Worm (Caenorhabditis elegans) whole organism, L4 larva: ENCODE measurements around the gene toe-1.

ENCODE experiments used
- D1046.2 ChIP-seq: fragments of 200-800 bp; sonication (Bioruptor generic); IDR thresholded peaks from 2 replicates; pipeline ENCODE4 v1.3.6; 2022; ENCODE audit warnings: missing genetic modification characterization, missing compliant biosample characterization
- F44E2.7 ChIP-seq: fragments of 200-800 bp; sonication (Bioruptor generic); IDR thresholded peaks from 2 replicates; pipeline ENCODE4 v2.1.2; 2022; ENCODE audit warnings: missing genetic modification characterization, missing compliant biosample characterization
- T20F7.1 ChIP-seq: fragments of 200-800 bp; sonication (Bioruptor generic); optimal IDR thresholded peaks from 2 replicates; lab custom pipeline; 2018; ENCODE audit warnings: mild to moderate bottlenecking, missing genetic modification characterization, missing compliant biosample characterization
- Y48G9A.11 ChIP-seq: fragments of 200-800 bp; sonication (Bioruptor generic); IDR thresholded peaks from 2 replicates; pipeline ENCODE4 v1.3.6; 2022; ENCODE audit warnings: missing genetic modification reagents, missing genetic modification characterization, missing compliant biosample characterization
- Y5F2A.4 ChIP-seq: fragments of 200-800 bp; sonication (Bioruptor generic); optimal IDR thresholded peaks from 2 replicates; lab custom pipeline; 2018; ENCODE audit warnings: mild to moderate bottlenecking, missing genetic modification characterization, missing compliant biosample characterization
- aha-1 ChIP-seq: fragments of 150-350 bp; peaks from one replicate; lab custom pipeline; 2014; ENCODE audit warnings: missing biosample characterization, missing genetic modification characterization
- ama-1 ChIP-seq: fragments of 150-350 bp; optimal IDR thresholded peaks from 2 replicates; lab custom pipeline; 2014; ENCODE audit warnings: inconsistent platforms, mixed read lengths
- attf-4 ChIP-seq: sonication (generic microtip); optimal IDR thresholded peaks from 3 replicates; lab custom pipeline; 2017; ENCODE audit warnings: missing biosample characterization, missing genetic modification characterization
- ceh-28 ChIP-seq: fragments of 150-350 bp; optimal IDR thresholded peaks from 2 replicates; lab custom pipeline; 2014; ENCODE audit warnings: missing biosample characterization, missing genetic modification reagents, missing genetic modification characterization
- ceh-62 ChIP-seq: sonication (generic microtip); optimal IDR thresholded peaks from 2 replicates; lab custom pipeline; 2017; ENCODE audit warnings: missing biosample characterization, missing genetic modification characterization
- ces-1 ChIP-seq: fragments of 150-350 bp; sonication (generic microtip); optimal IDR thresholded peaks from 4 replicates; lab custom pipeline; 2014; ENCODE audit warnings: missing biosample characterization, missing genetic modification reagents, missing genetic modification characterization
- ctbp-1 ChIP-seq: fragments of 200-800 bp; sonication (Bioruptor generic); IDR thresholded peaks from 2 replicates; pipeline ENCODE4 v1.3.6; 2022; ENCODE audit warnings: missing genetic modification reagents, missing genetic modification characterization, missing compliant biosample characterization
- daf-12 ChIP-seq: fragments of 150-350 bp; optimal IDR thresholded peaks from 2 replicates; lab custom pipeline; 2014; ENCODE audit warnings: missing biosample characterization, missing genetic modification reagents, missing genetic modification characterization
- dmd-6 ChIP-seq: fragments of 200-800 bp; sonication (Bioruptor generic); IDR thresholded peaks from 2 replicates; pipeline ENCODE4 v1.3.6; 2022; ENCODE audit warnings: missing genetic modification reagents, missing genetic modification characterization, missing compliant biosample characterization
- duxl-1 ChIP-seq: sonication (generic microtip); optimal IDR thresholded peaks from 2 replicates; lab custom pipeline; 2016; ENCODE audit warnings: mild to moderate bottlenecking, missing genetic modification characterization, moderate library complexity, missing compliant biosample characterization; ENCODE audit not compliant: poor library complexity
- dve-1 ChIP-seq: sonication (generic microtip); optimal IDR thresholded peaks from 2 replicates; lab custom pipeline; 2017; ENCODE audit warnings: antibody characterized with exemption, mild to moderate bottlenecking, missing genetic modification characterization, missing compliant biosample characterization; ENCODE audit not compliant: insufficient read depth
- egl-43 ChIP-seq: fragments of 200-800 bp; sonication (Bioruptor generic); IDR thresholded peaks from 2 replicates; pipeline ENCODE4 v1.3.6; 2022; ENCODE audit warnings: missing genetic modification reagents, missing genetic modification characterization, missing compliant biosample characterization
- fos-1 ChIP-seq: fragments of 150-350 bp; optimal IDR thresholded peaks from 2 replicates; lab custom pipeline; 2014; ENCODE audit warnings: missing biosample characterization, missing genetic modification characterization
- gei-8 ChIP-seq: fragments of 200-800 bp; sonication (Bioruptor generic); optimal IDR thresholded peaks from 2 replicates; lab custom pipeline; 2018; ENCODE audit warnings: mild to moderate bottlenecking, missing genetic modification characterization, missing compliant biosample characterization
- hif-1 ChIP-seq, 2 experiments: sonication (generic microtip); optimal IDR thresholded peaks; 2 replicates each; lab custom pipeline; 2016 to 2017; ENCODE audit warnings: missing compliant biosample characterization in 2 of 2, missing genetic modification characterization in 2 of 2, missing genetic modification reagents in 2 of 2, missing genotype in 2 of 2, mild to moderate bottlenecking in 1 of 2
- hlh-11 ChIP-seq: fragments of 200-800 bp; sonication (Bioruptor generic); optimal IDR thresholded peaks from 2 replicates; lab custom pipeline; 2018; ENCODE audit warnings: mild to moderate bottlenecking, missing genetic modification characterization, missing compliant biosample characterization
- hlh-30 ChIP-seq: sonication (generic microtip); optimal IDR thresholded peaks from 2 replicates; lab custom pipeline; 2017; ENCODE audit warnings: antibody characterized with exemption, mild to moderate bottlenecking, missing genetic modification characterization, missing compliant biosample characterization; ENCODE audit not compliant: insufficient read depth
- jun-1 ChIP-seq: fragments of 150-350 bp; optimal IDR thresholded peaks from 2 replicates; lab custom pipeline; 2014; ENCODE audit warnings: missing biosample characterization, missing genetic modification reagents, missing genetic modification characterization
- lim-7 ChIP-seq: fragments of 200-800 bp; sonication (Bioruptor generic); IDR thresholded peaks from 2 replicates; pipeline ENCODE4 v1.3.6; 2022; ENCODE audit warnings: missing genetic modification characterization, missing compliant biosample characterization
- lin-38 ChIP-seq: fragments of 200-800 bp; sonication (Bioruptor generic); IDR thresholded peaks from 2 replicates; pipeline ENCODE4 v1.3.6; 2022; ENCODE audit warnings: missing genetic modification reagents, missing genetic modification characterization, missing compliant biosample characterization
- lin-39 ChIP-seq: fragments of 150-350 bp; optimal IDR thresholded peaks from 2 replicates; lab custom pipeline; 2014; ENCODE audit warnings: missing biosample characterization, missing genetic modification reagents, missing genetic modification characterization
- lir-3 ChIP-seq: sonication (generic microtip); optimal IDR thresholded peaks from 2 replicates; lab custom pipeline; 2016; ENCODE audit warnings: mild to moderate bottlenecking, missing genetic modification characterization, missing compliant biosample characterization
- mep-1 ChIP-seq: fragments of 150-350 bp; sonication (generic microtip); optimal IDR thresholded peaks from 3 replicates; lab custom pipeline; 2014; ENCODE audit warnings: missing biosample characterization, missing genetic modification characterization
- nhr-10 ChIP-seq: fragments of 150-350 bp; optimal IDR thresholded peaks from 2 replicates; lab custom pipeline; 2014; ENCODE audit warnings: missing biosample characterization, missing genetic modification characterization
- nhr-11 ChIP-seq: fragments of 150-350 bp; optimal IDR thresholded peaks from 2 replicates; lab custom pipeline; 2014; ENCODE audit warnings: missing biosample characterization, missing genetic modification characterization
- nhr-28 ChIP-seq: fragments of 150-350 bp; optimal IDR thresholded peaks from 2 replicates; lab custom pipeline; 2014; ENCODE audit warnings: missing biosample characterization, missing genetic modification characterization
- nhr-42 ChIP-seq: fragments of 200-800 bp; sonication (Bioruptor generic); IDR thresholded peaks from 2 replicates; pipeline ENCODE4 v1.3.6; 2022; ENCODE audit warnings: missing genetic modification characterization, missing compliant biosample characterization
- nhr-77 ChIP-seq: fragments of 150-350 bp; optimal IDR thresholded peaks from 2 replicates; lab custom pipeline; 2014; ENCODE audit warnings: missing biosample characterization, missing genetic modification characterization
- pha-4 ChIP-seq, 2 experiments: fragments of 150-350 bp in 1 of 2; fragments of 200-800 bp in 1 of 2; sonication (Bioruptor generic) in 1 of 2; IDR thresholded peaks in 1 of 2; optimal IDR thresholded peaks in 1 of 2; 2 replicates each; pipeline versions ENCODE4 v1.3.6 to Lab custom; 2014 to 2022; ENCODE audit warnings: missing genetic modification characterization in 2 of 2, missing genetic modification reagents in 2 of 2, missing biosample characterization in 1 of 2, missing compliant biosample characterization in 1 of 2
- sdz-12 ChIP-seq: fragments of 200-800 bp; sonication (Bioruptor generic); optimal IDR thresholded peaks from 2 replicates; lab custom pipeline; 2018; ENCODE audit warnings: mild to moderate bottlenecking, missing genetic modification characterization, missing compliant biosample characterization
- skn-1 ChIP-seq: fragments of 150-350 bp; optimal IDR thresholded peaks from 2 replicates; lab custom pipeline; 2014; ENCODE audit warnings: missing biosample characterization, missing genetic modification characterization
- snpc-1.2 ChIP-seq: fragments of 200-800 bp; sonication (Bioruptor generic); IDR thresholded peaks from 2 replicates; pipeline ENCODE4 v1.3.6; 2022; ENCODE audit warnings: missing genetic modification reagents, missing genetic modification characterization, missing compliant biosample characterization
- spr-3 ChIP-seq: fragments of 200-800 bp; sonication (Bioruptor generic); optimal IDR thresholded peaks from 2 replicates; lab custom pipeline; 2018; ENCODE audit warnings: mild to moderate bottlenecking, missing genetic modification characterization, missing compliant biosample characterization
- tra-1 ChIP-seq: fragments of 200-800 bp; sonication (Bioruptor generic); IDR thresholded peaks from 2 replicates; pipeline ENCODE4 v1.3.6; 2022; ENCODE audit warnings: missing genetic modification reagents, missing genetic modification characterization, missing compliant biosample characterization
- unc-39 ChIP-seq: sonication (generic microtip); optimal IDR thresholded peaks from 2 replicates; lab custom pipeline; 2017; ENCODE audit warnings: missing biosample characterization, missing genetic modification characterization
- ztf-11 ChIP-seq: fragments of 150-350 bp; optimal IDR thresholded peaks from 2 replicates; lab custom pipeline; 2014; ENCODE audit warnings: missing biosample characterization, missing genetic modification characterization

The toe-1 gene

ce11 chrII:4376295-4377172 lies 48.4 kb upstream of the toe-1 start, which contains the start of gene ntl-2 (continued):
- peak; percentile 67 for TF ChIP-seq gei-8
- peak; percentile 83 for TF ChIP-seq nhr-28
- TF ChIP-seq ama-1 (lab: Kevin White, UChicago) = peak; percentile 10
- TF ChIP-seq hif-1 (tag; optimal IDR thresholded peaks at IDR 0.05; lab: Kevin White, UChicago) = peak; percentile 20 to 95
- no peak for TF ChIP-seq ces-1 (GFP tag; lab: Kevin White, UChicago)
- peak; percentile 90 for TF ChIP-seq spr-3
- peak; percentile 95 for TF ChIP-seq lin-38 (GFP tag; lab: Robert Waterston, UW)
- TF ChIP-seq unc-39 = no peak
- TF ChIP-seq Y5F2A.4 (GFP tag; lab: Kevin White, UChicago) = peak; percentile 79
- TF ChIP-seq sdz-12 (GFP tag; lab: Kevin White, UChicago) = peak; percentile 61
- TF ChIP-seq T20F7.1 = peak; percentile 73
- no peak for TF ChIP-seq ceh-62
- TF ChIP-seq ceh-28 (tag; lab: Kevin White, UChicago) = peak; percentile 71
- TF ChIP-seq dve-1 (tag; lab: Kevin White, UChicago) = peak; percentile 97

ce11 chrII:4378195-4378594 lies 46.8 kb upstream of the toe-1 start, which contains the start of gene B0286.1:
TSS of gene B0286.1 (plus strand) at chrII:4378495.
- TF ChIP-seq lim-7 (GFP tag; lab: Robert Waterston, UW) = no peak
- TF ChIP-seq lin-39 = no peak
- TF ChIP-seq sdz-12 (GFP tag; lab: Kevin White, UChicago) = no peak
- TF ChIP-seq mep-1 (tag; lab: Kevin White, UChicago) = no peak
- no peak for TF ChIP-seq egl-43 (GFP tag; lab: Robert Waterston, UW)
- no peak for TF ChIP-seq nhr-28
- no peak for TF ChIP-seq dmd-6
- no peak for TF ChIP-seq snpc-1.2 (GFP tag; lab: Robert Waterston, UW)
- TF ChIP-seq duxl-1 = no peak
- no peak for TF ChIP-seq lir-3 (tag; lab: Kevin White, UChicago)
- TF ChIP-seq jun-1 (tag; lab: Kevin White, UChicago) = no peak
- no peak for TF ChIP-seq aha-1
- no peak for TF ChIP-seq ces-1 (GFP tag; lab: Kevin White, UChicago)

ce11 chrII:4383306-4383705 lies 41.7 kb upstream of the toe-1 start, which contains the start of gene fkh-6:
TSS of gene fkh-6 (minus strand) at chrII:4383406.
- TF ChIP-seq tra-1 (GFP tag; lab: Robert Waterston, UW) = no peak
- TF ChIP-seq daf-12 = no peak
- TF ChIP-seq nhr-42 (GFP tag; lab: Robert Waterston, UW) = no peak
- TF ChIP-seq skn-1 (tag; lab: Kevin White, UChicago) = no peak
- no peak for TF ChIP-seq fos-1

- TF ChIP-seq skn-1 (tag; lab: Kevin White, UChicago) = no peak
- no peak for TF ChIP-seq ztf-11 (tag; lab: Kevin White, UChicago)
- no peak for TF ChIP-seq hlh-30 (tag; lab: Kevin White, UChicago)
- no peak for TF ChIP-seq ama-1 (lab: Kevin White, UChicago)
- no peak for TF ChIP-seq ceh-62
- no peak for TF ChIP-seq Y48G9A.11 (GFP tag; lab: Robert Waterston, UW)
- TF ChIP-seq hif-1 (tag; optimal IDR thresholded peaks at IDR 0.05; lab: Kevin White, UChicago) = no peak
- no peak for TF ChIP-seq attf-4 (tag; lab: Kevin White, UChicago)
- no peak for TF ChIP-seq F44E2.7 (GFP tag; lab: Robert Waterston, UW)
- TF ChIP-seq nhr-11 (tag; lab: Kevin White, UChicago) = no peak
- TF ChIP-seq nhr-10 (tag; lab: Kevin White, UChicago) = no peak
- TF ChIP-seq ctbp-1 (GFP tag; lab: Robert Waterston, UW) = no peak
- TF ChIP-seq D1046.2 (GFP tag; lab: Robert Waterston, UW) = no peak
- TF ChIP-seq pha-4 (GFP tag; IDR thresholded peaks at IDR 0.05; lab: Robert Waterston, UW) = no peak
- no peak for TF ChIP-seq pha-4 (tag; optimal IDR thresholded peaks at IDR 0.05; lab: Kevin White, UChicago)
- TF ChIP-seq nhr-77 (tag; lab: Kevin White, UChicago) = no peak
- no peak for TF ChIP-seq hlh-11 (tag; lab: Kevin White, UChicago)
These were observed 33.9 kb upstream of the toe-1 start for ce11 chrII:4391072-4391471.
